Fruit fly (Drosophila melanogaster): ENCODE measurements around the gene Fie.

Gene Fie

dm6 chr3L:3892154-3892624 lies at the start of gene Fie:
Gene Fie, plus strand, starts transcription at chr3L:3892574.
- TF ChIP-seq usp (GFP tag; optimal IDR thresholded peaks at IDR 0.05) (no peak), Hr83 (GFP tag; optimal IDR thresholded peaks at IDR 0.05; ENCODE audit: poor library complexity, severe bottlenecking) (no peak), brk (GFP tag; optimal IDR thresholded peaks at IDR 0.05) (no peak), jim (GFP tag; optimal IDR thresholded peaks at IDR 0.05) (no peak), Sp1 (GFP tag; optimal IDR thresholded peaks at IDR 0.05) (peak; percentile 54), Abd-B (GFP tag; optimal IDR thresholded peaks at IDR 0.05) (no peak), Mio (GFP tag; optimal IDR thresholded peaks at IDR 0.05) (no peak), HLH106 (tag; optimal IDR thresholded peaks at IDR 0.05) (peak; percentile 23), h (GFP tag; optimal IDR thresholded peaks at IDR 0.05) (peak; percentile 33), sv (GFP tag; optimal IDR thresholded peaks at IDR 0.05) (no peak), Vsx2 (GFP tag; optimal IDR thresholded peaks at IDR 0.05; ENCODE audit: partially characterized antibody) (no peak), dmrt93B (GFP tag; optimal IDR thresholded peaks at IDR 0.05) (no peak), Dif (GFP tag; optimal IDR thresholded peaks at IDR 0.05; ENCODE audit: partially characterized antibody) (no peak), CrebA (GFP tag; optimal IDR thresholded peaks at IDR 0.05; ENCODE audit: borderline replicate concordance) (no peak), Hr78 (GFP tag; optimal IDR thresholded peaks at IDR 0.05) (no peak), tai (GFP tag; optimal IDR thresholded peaks at IDR 0.05) (no peak), GATAd (GFP tag; optimal IDR thresholded peaks at IDR 0.05) (no peak), psq (GFP tag; optimal IDR thresholded peaks at IDR 0.05) (peak; percentile 28), OdsH (GFP tag; optimal IDR thresholded peaks at IDR 0.05) (peak; percentile 55), Hnf4 (GFP tag; optimal IDR thresholded peaks at IDR 0.05) (peak; percentile 17), Myc (optimal IDR thresholded peaks at IDR 0.05) (no peak), Dfd (GFP tag; optimal IDR thresholded peaks at IDR 0.05) (no peak), lola (GFP tag; optimal IDR thresholded peaks at IDR 0.05) (no peak), N (GFP tag; optimal IDR thresholded peaks at IDR 0.05) (no peak), rgr (GFP tag; optimal IDR thresholded peaks at IDR 0.05) (peak; percentile 53), sage (GFP tag; optimal IDR thresholded peaks at IDR 0.05) (no peak), CG9705 (GFP tag; optimal IDR thresholded peaks at IDR 0.05) (no peak), Rel (GFP tag; optimal IDR thresholded peaks at IDR 0.05) (no peak), Rel (tag; optimal IDR thresholded peaks at IDR 0.05) (no peak), dl (GFP tag; optimal IDR thresholded peaks at IDR 0.05; ENCODE audit: insufficient read depth in 1 of 2, partially characterized antibody in 2 of 2) (no peak), br (GFP tag; optimal IDR thresholded peaks at IDR 0.05) (peak; percentile 25), Jra (GFP tag; optimal IDR thresholded peaks at IDR 0.05) (no peak), fru (GFP tag; optimal IDR thresholded peaks at IDR 0.05) (peak; percentile 46), dsf (GFP tag; optimal IDR thresholded peaks at IDR 0.05; ENCODE audit: borderline replicate concordance) (no peak), ey (GFP tag; optimal IDR thresholded peaks at IDR 0.05) (peak; percentile 47), foxo (GFP tag; optimal IDR thresholded peaks at IDR 0.05) (peak in 1 of 2 experiments; percentile 34), woc (GFP tag; optimal IDR thresholded peaks at IDR 0.05) (peak; percentile 32), CG32264 (GFP tag; optimal IDR thresholded peaks at IDR 0.05) (no peak), pan (optimal IDR thresholded peaks at IDR 0.05) (no peak)

dm6 chr3L:3842981-3843701 lies 49.2 kb upstream of the Fie start:
- TF ChIP-seq Hnf4 (GFP tag; optimal IDR thresholded peaks at IDR 0.05) (no peak), CG32264 (GFP tag; optimal IDR thresholded peaks at IDR 0.05) (no peak), dmrt93B (GFP tag; optimal IDR thresholded peaks at IDR 0.05) (no peak), woc (GFP tag; optimal IDR thresholded peaks at IDR 0.05) (no peak)
